Fruit fly (Drosophila melanogaster) whole organism, wandering third instar larva: ENCODE data around the gene betaTub97EF.
A peak's percentile ranks its signal among the peaks of the same experiment; 100 is the strongest.

Source experiments
- Hr78 ChIP-seq: fragments of >200 bp; optimal IDR thresholded peaks from 2 replicates; lab custom pipeline; 2017; ENCODE audit warnings: missing biosample characterization, missing genetic modification characterization
- Hr83 ChIP-seq: fragments of 200-300 bp; sonication (Bioruptor generic); optimal IDR thresholded peaks from 2 replicates; lab custom pipeline; 2016; ENCODE audit warnings: missing biosample characterization, mild to moderate bottlenecking, missing genetic modification characterization, moderate library complexity; ENCODE audit not compliant: poor library complexity, severe bottlenecking
- Jra ChIP-seq: sonication (Bioruptor generic); optimal IDR thresholded peaks from 2 replicates; lab custom pipeline; 2016; ENCODE audit warnings: missing biosample characterization, missing genetic modification characterization
- N ChIP-seq: fragments of >200 bp; optimal IDR thresholded peaks from 2 replicates; lab custom pipeline; 2018; ENCODE audit warnings: missing biosample characterization, missing external identifiers, missing genetic modification characterization
- Rel ChIP-seq, 2 experiments: fragments of 200-800 bp; sonication (Bioruptor generic) in 1 of 2; optimal IDR thresholded peaks; 2 replicates in 1 of 2; 3 replicates in 1 of 2; lab custom pipeline; 2016 to 2019; ENCODE audit warnings: mild to moderate bottlenecking in 2 of 2, missing biosample characterization in 2 of 2, missing genetic modification characterization in 2 of 2, moderate library complexity in 1 of 2
- dl ChIP-seq, 2 experiments: fragments of 175-275, 200-275 bp in 1 of 2; fragments of 200-275 bp in 1 of 2; sonication (Bioruptor generic); optimal IDR thresholded peaks; lab custom pipeline; 2018; ENCODE audit warnings: mild to moderate bottlenecking in 2 of 2, missing biosample characterization in 2 of 2, missing genetic modification characterization in 2 of 2, moderate library complexity in 2 of 2; ENCODE audit not compliant: partially characterized antibody in 2 of 2, insufficient read depth in 1 of 2
- dmrt93B ChIP-seq: fragments of 200-800 bp; sonication (Bioruptor generic); optimal IDR thresholded peaks from 2 replicates; lab custom pipeline; 2018; ENCODE audit warnings: missing biosample characterization, mild to moderate bottlenecking, missing genetic modification characterization
- h ChIP-seq: fragments of 200-800 bp; sonication (Bioruptor generic); optimal IDR thresholded peaks from 3 replicates; lab custom pipeline; 2016; ENCODE audit warnings: missing biosample characterization, mild to moderate bottlenecking, missing genetic modification characterization
- sage ChIP-seq: fragments of 200-800 bp; sonication (Bioruptor generic); optimal IDR thresholded peaks from 2 replicates; lab custom pipeline; 2016; ENCODE audit warnings: missing biosample characterization, mild to moderate bottlenecking, missing genetic modification characterization
- sv ChIP-seq: fragments of 200-800 bp; sonication (Bioruptor generic); optimal IDR thresholded peaks from 3 replicates; lab custom pipeline; 2016; ENCODE audit warnings: missing biosample characterization, missing genetic modification characterization
- woc ChIP-seq: sonication (Bioruptor generic); optimal IDR thresholded peaks from 2 replicates; lab custom pipeline; 2016; ENCODE audit warnings: missing biosample characterization, mild to moderate bottlenecking, missing genetic modification characterization

dm6 chr3R:27928984-27929924 lies 58.9 kb downstream of the betaTub97EF start:
- peak; percentile 58 for TF ChIP-seq h
- TF ChIP-seq Hr78 (GFP tag; lab: Kevin White, UChicago) = no peak
- no peak for TF ChIP-seq dmrt93B (GFP tag; lab: Kevin White, UChicago)
- no peak for TF ChIP-seq Hr83
- no peak for TF ChIP-seq N (GFP tag; lab: Kevin White, UChicago)
- no peak for TF ChIP-seq woc (GFP tag; lab: Kevin White, UChicago)
- no peak for TF ChIP-seq Jra (GFP tag; lab: Kevin White, UChicago)
- no peak for TF ChIP-seq Rel (GFP tag; optimal IDR thresholded peaks at IDR 0.05; lab: Kevin White, UChicago)
- TF ChIP-seq Rel (tag; optimal IDR thresholded peaks at IDR 0.05; lab: Kevin White, UChicago) = peak; percentile 21
- TF ChIP-seq dl (GFP tag; optimal IDR thresholded peaks at IDR 0.05; lab: Kevin White, UChicago; ENCODE audit: insufficient read depth in 1 of 2, partially characterized antibody in 2 of 2) = no peak
- TF ChIP-seq sage = no peak
- TF ChIP-seq sv (GFP tag; lab: Kevin White, UChicago) = no peak
